Worm (Caenorhabditis elegans): ENCODE data around the gene K02E7.12.

- no peak for TF ChIP-seq zip-8 (tag; optimal IDR thresholded peaks at IDR 0.05)
- no peak for TF ChIP-seq lsy-2 (tag; optimal IDR thresholded peaks at IDR 0.05)
- no peak for TF ChIP-seq drap-1 (GFP tag; optimal IDR thresholded peaks at IDR 0.05)
- TF ChIP-seq ces-1 (GFP tag; optimal IDR thresholded peaks at IDR 0.05): peak; percentile 6
Measured at ce11 chrII:1084899-1085298, 13.9 kb downstream of the K02E7.12 start.

All from whole organism, mixed stage, embryonic.